Fruit fly (Drosophila melanogaster): ENCODE data around the gene CG12155.

Gene CG12155

dm6 chrX:7698000-7698896 lies 30.3 kb upstream of the CG12155 start (continued):
- peak; percentile 93 for TF ChIP-seq CG12299 (tag; optimal IDR thresholded peaks at IDR 0.05)
- TF ChIP-seq gce (GFP tag; IDR thresholded peaks at IDR 0.05), result peak; percentile 85; the same call in 2 of the 3 replicates
- 0 out of 2 replicates have a peak, but pooled peaks have one; percentile 62 for TF ChIP-seq Dip2 (GFP tag; IDR thresholded peaks at IDR 0.05)
- no peak for TF ChIP-seq hb (GFP tag; IDR thresholded peaks at IDR 0.05; ENCODE audit: partially characterized antibody)
- no peak for TF ChIP-seq CG42726 (GFP tag; IDR thresholded peaks at IDR 0.05; ENCODE audit: partially characterized antibody)
- no peak for TF ChIP-seq sc (optimal IDR thresholded peaks at IDR 0.05)
- peak; percentile 89 for TF ChIP-seq sc (GFP tag; optimal IDR thresholded peaks at IDR 0.05)
- TF ChIP-seq Nf-YB (GFP tag; optimal IDR thresholded peaks at IDR 0.05), result peak; percentile 82
- TF ChIP-seq Adf1 (GFP tag; IDR thresholded peaks at IDR 0.05), result peak; percentile 81
- peak; percentile 81 for TF ChIP-seq CG4707 (GFP tag; optimal IDR thresholded peaks at IDR 0.05)
- TF ChIP-seq CG12391 (tag; optimal IDR thresholded peaks at IDR 0.05), result peak; percentile 97
- TF ChIP-seq fd102C (GFP tag; optimal IDR thresholded peaks at IDR 0.05), result no peak
- peak; percentile 84 for TF ChIP-seq repo (GFP tag; optimal IDR thresholded peaks at IDR 0.05)
- TF ChIP-seq lola (GFP tag; optimal IDR thresholded peaks at IDR 0.05), result peak in 1 of 3 experiments; percentile 83
- TF ChIP-seq Spps (tag; optimal IDR thresholded peaks at IDR 0.05), result peak; percentile 85
- peak; percentile 78 for TF ChIP-seq en (GFP tag; optimal IDR thresholded peaks at IDR 0.05)
- peak; percentile 86 for TF ChIP-seq emc (GFP tag; optimal IDR thresholded peaks at IDR 0.05)
- TF ChIP-seq CG1603 (tag; optimal IDR thresholded peaks at IDR 0.05), result peak; percentile 88
- peak; percentile 96 for TF ChIP-seq fd96Cb (tag; optimal IDR thresholded peaks at IDR 0.05)
- peak; percentile 97 for TF ChIP-seq Sox100B (GFP tag; optimal IDR thresholded peaks at IDR 0.05)
- peak; percentile 92 for TF ChIP-seq CG4820 (GFP tag; optimal IDR thresholded peaks at IDR 0.05)
- TF ChIP-seq Aef1 (GFP tag; IDR thresholded peaks at IDR 0.05), result peak; percentile 97
- peak; percentile 89 for TF ChIP-seq ham (GFP tag; IDR thresholded peaks at IDR 0.05)
- TF ChIP-seq CG4328 (GFP tag; optimal IDR thresholded peaks at IDR 0.05), result peak; percentile 90
- TF ChIP-seq peb (GFP tag; IDR thresholded peaks at IDR 0.05), result peak; percentile 91
- TF ChIP-seq CG16779 (GFP tag; IDR thresholded peaks at IDR 0.05), result peak; percentile 73
- peak; percentile 80 for TF ChIP-seq Atf3 (GFP tag; optimal IDR thresholded peaks at IDR 0.05)
- peak; percentile 77 for TF ChIP-seq Jarid2 (GFP tag; optimal IDR thresholded peaks at IDR 0.05)
- peak; percentile 91 to 95 for TF ChIP-seq dpn (GFP tag; optimal IDR thresholded peaks at IDR 0.05)
- peak; percentile 73 for TF ChIP-seq her (GFP tag; optimal IDR thresholded peaks at IDR 0.05)
- no peak for TF ChIP-seq Opbp (GFP tag; IDR thresholded peaks at IDR 0.05; ENCODE audit: partially characterized antibody)
- peak; percentile 93 for TF ChIP-seq CG4424 (GFP tag; optimal IDR thresholded peaks at IDR 0.05)
- TF ChIP-seq CG5245 (GFP tag; optimal IDR thresholded peaks at IDR 0.05), result peak; percentile 88
- no peak for TF ChIP-seq Dll (GFP tag; IDR thresholded peaks at IDR 0.05; ENCODE audit: partially characterized antibody)
- peak; percentile 92 for TF ChIP-seq Bteb2 (GFP tag; optimal IDR thresholded peaks at IDR 0.05)
- TF ChIP-seq CG13123 (GFP tag; optimal IDR thresholded peaks at IDR 0.05), result peak; percentile 79
- TF ChIP-seq Chrac-16 (GFP tag; optimal IDR thresholded peaks at IDR 0.05), result peak; percentile 87
- TF ChIP-seq CG10543 (GFP tag; optimal IDR thresholded peaks at IDR 0.05), result peak; percentile 90
- TF ChIP-seq HmgZ (tag; optimal IDR thresholded peaks at IDR 0.05), result peak; percentile 96
- TF ChIP-seq Xrp1 (GFP tag; IDR thresholded peaks at IDR 0.05), result peak; percentile 95
- TF ChIP-seq crp (GFP tag; optimal IDR thresholded peaks at IDR 0.05), result peak in 1 of 2 experiments; percentile 65
- peak; percentile 93 for TF ChIP-seq CG9932 (GFP tag; IDR thresholded peaks at IDR 0.05)
- TF ChIP-seq CG6272 (GFP tag; IDR thresholded peaks at IDR 0.05), result peak; percentile 91
- peak; percentile 90 for TF ChIP-seq zfh2 (GFP tag; optimal IDR thresholded peaks at IDR 0.05)
- TF ChIP-seq amos (GFP tag; IDR thresholded peaks at IDR 0.05; ENCODE audit: partially characterized antibody), result no peak
- TF ChIP-seq CG15269 (tag; optimal IDR thresholded peaks at IDR 0.05), result peak; percentile 98
- peak; percentile 95 for TF ChIP-seq esg (GFP tag; conservative IDR thresholded peaks at IDR 0.05)
- TF ChIP-seq kay (GFP tag; optimal IDR thresholded peaks at IDR 0.05), result peak; percentile 84

Measured in whole organism, embryonic.